Fruit fly (Drosophila melanogaster): ENCODE results near the gene Wnt4.

Wnt4 gene

DNA sequence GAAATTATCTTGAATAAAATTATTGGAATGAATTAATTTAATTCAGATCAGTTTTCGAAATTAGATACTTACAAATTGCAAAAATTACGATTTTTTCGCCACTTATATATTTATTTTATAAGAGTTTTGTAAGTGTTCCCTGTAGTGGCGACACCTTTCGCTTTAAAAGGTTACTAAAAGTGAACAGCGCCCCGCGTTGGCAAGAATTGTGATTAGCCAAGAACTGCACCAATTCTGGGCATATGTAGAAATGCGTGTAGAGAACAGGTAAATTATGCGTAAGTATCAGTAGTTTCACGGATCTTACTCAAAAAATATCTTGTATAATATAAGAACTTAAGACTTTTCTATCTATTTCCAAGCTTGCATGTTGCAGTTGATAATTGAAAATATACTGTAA, 4.5 kb upstream of the Wnt4 start (continued):
- TF ChIP-seq CG10654 (GFP tag; optimal IDR thresholded peaks at IDR 0.05) (peak; percentile 37), CG9876 (GFP tag; optimal IDR thresholded peaks at IDR 0.05) (peak; percentile 63), vnd (GFP tag; IDR thresholded peaks at IDR 0.05; ENCODE audit: partially characterized antibody) (no peak), CG33213 (GFP tag; optimal IDR thresholded peaks at IDR 0.05) (peak; percentile 73), tap (tag; optimal IDR thresholded peaks at IDR 0.05) (no peak), grn (GFP tag; optimal IDR thresholded peaks at IDR 0.05) (no peak), NC2α (GFP tag; optimal IDR thresholded peaks at IDR 0.05) (peak; percentile 22), fu2 (GFP tag; optimal IDR thresholded peaks at IDR 0.05) (peak; percentile 33), hth (optimal IDR thresholded peaks at IDR 0.05) (no peak), sens (GFP tag) (peak; percentile 62), CG30403 (GFP tag; optimal IDR thresholded peaks at IDR 0.05) (peak; percentile 63), Stat92E (GFP tag; optimal IDR thresholded peaks at IDR 0.05) (no peak), CG5180 (GFP tag; optimal IDR thresholded peaks at IDR 0.05) (no peak), ems (GFP tag; optimal IDR thresholded peaks at IDR 0.05) (peak; percentile 46), CG18262 (tag; optimal IDR thresholded peaks at IDR 0.05) (peak; percentile 43), vvl (GFP tag; IDR thresholded peaks at IDR 0.05) (peak; percentile 74), Nf-YB (GFP tag; optimal IDR thresholded peaks at IDR 0.05) (no peak), C15 (GFP tag; IDR thresholded peaks at IDR 0.05) (no peak; the same call in 2 of the 3 replicates), pan (optimal IDR thresholded peaks at IDR 0.05) (no peak), pan (GFP tag; optimal IDR thresholded peaks at IDR 0.05 in 1 of 2, IDR thresholded peaks at IDR 0.05 in 1 of 2) (peak in 1 of 2 experiments; percentile 40), CG12071 (GFP tag; optimal IDR thresholded peaks at IDR 0.05) (no peak), Pdp1 (GFP tag; optimal IDR thresholded peaks at IDR 0.05) (peak; percentile 67 to 78), CG10274 (GFP tag; optimal IDR thresholded peaks at IDR 0.05) (no peak), cad (GFP tag; optimal IDR thresholded peaks at IDR 0.05) (no peak), crol (GFP tag; IDR thresholded peaks at IDR 0.05) (no peak), BtbVII (GFP tag; optimal IDR thresholded peaks at IDR 0.05) (no peak), CG15696 (tag; optimal IDR thresholded peaks at IDR 0.05) (peak; percentile 82), slp2 (GFP tag; optimal IDR thresholded peaks at IDR 0.05) (peak; percentile 46), her (GFP tag; optimal IDR thresholded peaks at IDR 0.05) (no peak), Med (GFP tag) (peak; percentile 95), CG17829 (tag; optimal IDR thresholded peaks at IDR 0.05) (peak; percentile 66), CG7271 (tag; optimal IDR thresholded peaks at IDR 0.05) (no peak), CG4820 (GFP tag; optimal IDR thresholded peaks at IDR 0.05) (peak; percentile 57), TFAM (GFP tag; optimal IDR thresholded peaks at IDR 0.05) (no peak), ro (GFP tag; IDR thresholded peaks at IDR 0.05) (no peak), CG7987 (GFP tag; optimal IDR thresholded peaks at IDR 0.05) (peak; percentile 41), CG31224 (GFP tag; IDR thresholded peaks at IDR 0.05) (peak; percentile 36), HmgZ (tag; optimal IDR thresholded peaks at IDR 0.05) (peak; percentile 63), CG12942 (GFP tag; optimal IDR thresholded peaks at IDR 0.05) (peak; percentile 26), Hmr (GFP tag; optimal IDR thresholded peaks at IDR 0.05) (peak; percentile 52), fd96Cb (tag; optimal IDR thresholded peaks at IDR 0.05) (peak; percentile 36), Bgb (GFP tag; IDR thresholded peaks at IDR 0.05; ENCODE audit: partially characterized antibody) (peak; percentile 80), pita (GFP tag; optimal IDR thresholded peaks at IDR 0.05) (peak; percentile 91), CG1233 (GFP tag; optimal IDR thresholded peaks at IDR 0.05) (no peak), eyg (GFP tag; optimal IDR thresholded peaks at IDR 0.05) (no peak), fd3F (GFP tag; optimal IDR thresholded peaks at IDR 0.05) (peak; percentile 26), CG11504 (tag; optimal IDR thresholded peaks at IDR 0.05) (peak; percentile 86), kay (GFP tag; optimal IDR thresholded peaks at IDR 0.05) (peak; percentile 12), CG18764 (GFP tag; optimal IDR thresholded peaks at IDR 0.05) (peak; percentile 51), yki (optimal IDR thresholded peaks at IDR 0.05) (peak; percentile 75), gem (tag; optimal IDR thresholded peaks at IDR 0.05) (peak; percentile 70), Max (GFP tag; optimal IDR thresholded peaks at IDR 0.05) (peak; percentile 54)

Measured in whole organism, embryonic.